Fruit fly (Drosophila melanogaster) whole organism, embryonic: ENCODE results near the gene CG11741.

Source experiments
- CG10366 ChIP-seq: fragments of 200-800 bp; sonication (Bioruptor generic); IDR thresholded peaks from 2 replicates; pipeline ENCODE4 v1.3.6; 2022; ENCODE audit warnings: missing biosample characterization, missing genetic modification characterization
- CG10654 ChIP-seq: fragments of 200-800 bp; sonication (Bioruptor generic); optimal IDR thresholded peaks from 2 replicates; lab custom pipeline; 2016; ENCODE audit warnings: missing biosample characterization, missing genetic modification characterization
- CG11085 ChIP-seq: fragments of 200-800 bp; sonication (Bioruptor generic); IDR thresholded peaks from 2 replicates; pipeline ENCODE4 v1.3.6; 2022; ENCODE audit warnings: missing biosample characterization, missing genetic modification characterization
- CG11560 ChIP-seq: fragments of 200-800 bp; sonication (Bioruptor generic); IDR thresholded peaks from 3 replicates; pipeline ENCODE4 v1.3.6; 2022; ENCODE audit warnings: missing biosample characterization, missing genetic modification characterization
- CG12155 ChIP-seq: fragments of 200-800 bp; sonication (Bioruptor generic); optimal IDR thresholded peaks from 3 replicates; lab custom pipeline; 2016; ENCODE audit warnings: missing biosample characterization, missing genetic modification characterization
- CG12942 ChIP-seq: fragments of 200-800 bp; sonication (Bioruptor generic); optimal IDR thresholded peaks from 3 replicates; lab custom pipeline; 2016; ENCODE audit warnings: missing biosample characterization, missing genetic modification characterization
- CG13287 ChIP-seq: fragments of 200-800 bp; sonication (Bioruptor generic); IDR thresholded peaks from 2 replicates; pipeline ENCODE4 v1.3.6; 2022; ENCODE audit warnings: missing biosample characterization, missing genetic modification characterization; ENCODE audit not compliant: partially characterized antibody
- CG13424 ChIP-seq: fragments of 200-800 bp; sonication (Bioruptor generic); optimal IDR thresholded peaks from 2 replicates; lab custom pipeline; 2019; ENCODE audit warnings: missing biosample characterization, mild to moderate bottlenecking, missing genetic modification characterization, moderate library complexity
- CG1603 ChIP-seq: fragments of 200-800 bp; sonication (Bioruptor generic); optimal IDR thresholded peaks from 2 replicates; lab custom pipeline; 2019; ENCODE audit warnings: missing biosample characterization, mild to moderate bottlenecking, missing genetic modification characterization, moderate library complexity
- CG2120 ChIP-seq: fragments of 200-800 bp; sonication (Bioruptor generic); optimal IDR thresholded peaks from 3 replicates; lab custom pipeline; 2016; ENCODE audit warnings: missing biosample characterization, missing genetic modification characterization
- CG30403 ChIP-seq: fragments of 200-800 bp; sonication (Bioruptor generic); optimal IDR thresholded peaks from 3 replicates; lab custom pipeline; 2016; ENCODE audit warnings: missing biosample characterization, missing genetic modification characterization
- CG32532 ChIP-seq: fragments of 200-800 bp; sonication (Bioruptor generic); IDR thresholded peaks from 2 replicates; pipeline ENCODE4 v1.3.6; 2022; ENCODE audit warnings: missing biosample characterization, missing genetic modification characterization
- CG3407 ChIP-seq: fragments of 200-800 bp; sonication (Bioruptor generic); optimal IDR thresholded peaks from 2 replicates; lab custom pipeline; 2018; ENCODE audit warnings: missing biosample characterization, mild to moderate bottlenecking, missing genetic modification characterization
- CG3847 ChIP-seq: fragments of 200-800 bp; sonication (Bioruptor generic); IDR thresholded peaks from 2 replicates; pipeline ENCODE4 v1.3.6; 2022; ENCODE audit warnings: missing biosample characterization, missing genetic modification characterization
- CG4282 ChIP-seq: fragments of 200-800 bp; sonication (Bioruptor generic); optimal IDR thresholded peaks from 2 replicates; lab custom pipeline; 2016; ENCODE audit warnings: missing biosample characterization, missing genetic modification characterization
- CG4404 ChIP-seq: fragments of 200-800 bp; sonication (Bioruptor generic); IDR thresholded peaks from 2 replicates; pipeline ENCODE4 v1.3.6; 2022; ENCODE audit warnings: missing biosample characterization, missing genetic modification characterization
- CG5245 ChIP-seq: fragments of 200-800 bp; sonication (Bioruptor generic); optimal IDR thresholded peaks from 3 replicates; lab custom pipeline; 2016; ENCODE audit warnings: missing biosample characterization, missing genetic modification characterization
- CG7357 ChIP-seq: fragments of 200-800 bp; sonication (Bioruptor generic); IDR thresholded peaks from 3 replicates; pipeline ENCODE4 v1.3.6; 2022; ENCODE audit warnings: missing biosample characterization, missing genetic modification characterization
- CG7786 ChIP-seq: fragments of 200-800 bp; sonication (Bioruptor generic); optimal IDR thresholded peaks from 2 replicates; lab custom pipeline; 2016; ENCODE audit warnings: missing biosample characterization, missing genetic modification characterization
- CG9797 ChIP-seq: fragments of 200-800 bp; sonication (Bioruptor generic); optimal IDR thresholded peaks from 3 replicates; lab custom pipeline; 2018; ENCODE audit warnings: missing biosample characterization, mild to moderate bottlenecking, missing genetic modification characterization
- CTCF ChIP-seq: fragments of 200-800 bp; sonication (Bioruptor generic); optimal IDR thresholded peaks from 2 replicates; lab custom pipeline; 2017; ENCODE audit warnings: missing biosample characterization, mild to moderate bottlenecking, missing genetic modification characterization, moderate library complexity
- Camta ChIP-seq: fragments of 200-800 bp; sonication (Bioruptor generic); optimal IDR thresholded peaks from 2 replicates; lab custom pipeline; 2016; ENCODE audit warnings: missing biosample characterization, missing genetic modification characterization
- CoRest ChIP-seq: fragments of 200-800 bp; sonication (Bioruptor generic); optimal IDR thresholded peaks from 3 replicates; lab custom pipeline; 2018; ENCODE audit warnings: missing biosample characterization, mild to moderate bottlenecking, missing genetic modification characterization, moderate library complexity
- D19B ChIP-seq: fragments of 200-800 bp; sonication (Bioruptor generic); optimal IDR thresholded peaks from 2 replicates; lab custom pipeline; 2017; ENCODE audit warnings: missing biosample characterization, mild to moderate bottlenecking, missing genetic modification characterization
- Dek ChIP-seq: fragments of 200-800 bp; sonication (Bioruptor generic); optimal IDR thresholded peaks from 3 replicates; lab custom pipeline; 2019; ENCODE audit warnings: missing biosample characterization, mild to moderate bottlenecking, missing genetic modification characterization, moderate library complexity
- Dip3 ChIP-seq: fragments of 200-800 bp; sonication (Bioruptor generic); optimal IDR thresholded peaks from 3 replicates; lab custom pipeline; 2016; ENCODE audit warnings: missing biosample characterization, missing genetic modification characterization
- E2f2 ChIP-seq: fragments of 200-800 bp; sonication (Bioruptor generic); IDR thresholded peaks from 2 replicates; pipeline ENCODE4 v1.3.6; 2022; ENCODE audit warnings: missing biosample characterization, missing genetic modification characterization
- Elba2 ChIP-seq: fragments of 200-800 bp; sonication (Bioruptor generic); optimal IDR thresholded peaks from 3 replicates; lab custom pipeline; 2016; ENCODE audit warnings: missing biosample characterization, missing genetic modification characterization
- Gug ChIP-seq: fragments of 200-800 bp; sonication (Bioruptor generic); IDR thresholded peaks from 4 replicates; pipeline ENCODE4 v1.3.6; 2022; ENCODE audit warnings: missing biosample characterization, missing genetic modification characterization
- HmgZ ChIP-seq: fragments of 200-800 bp; sonication (Bioruptor generic); optimal IDR thresholded peaks from 2 replicates; lab custom pipeline; 2018; ENCODE audit warnings: missing biosample characterization, mild to moderate bottlenecking, missing genetic modification characterization
- Hmx ChIP-seq: fragments of 200-800 bp; sonication (Bioruptor generic); optimal IDR thresholded peaks from 2 replicates; lab custom pipeline; 2016; ENCODE audit warnings: missing biosample characterization, missing genetic modification characterization
- Hr3 ChIP-seq: fragments of 200-800 bp; sonication (Bioruptor generic); optimal IDR thresholded peaks from 3 replicates; lab custom pipeline; 2016; ENCODE audit warnings: missing biosample characterization, missing genetic modification characterization
- Hr51 ChIP-seq, 2 experiments: fragments of 200-800 bp; sonication (Bioruptor generic); optimal IDR thresholded peaks; 2 replicates in 1 of 2; 3 replicates in 1 of 2; lab custom pipeline; 2016 to 2018; ENCODE audit warnings: missing biosample characterization in 2 of 2, missing genetic modification characterization in 2 of 2, mild to moderate bottlenecking in 1 of 2, moderate library complexity in 1 of 2
- Hsf ChIP-seq: fragments of 200-800 bp; sonication (Bioruptor generic); optimal IDR thresholded peaks from 3 replicates; lab custom pipeline; 2016; ENCODE audit warnings: missing biosample characterization, missing genetic modification characterization
- MBD-R2 ChIP-seq: fragments of 200-800 bp; sonication (Bioruptor generic); IDR thresholded peaks from 2 replicates; pipeline ENCODE4 v1.3.6; 2022; ENCODE audit warnings: missing biosample characterization, missing genetic modification characterization
- NC2β ChIP-seq: fragments of 200-800 bp; sonication (Bioruptor generic); optimal IDR thresholded peaks from 2 replicates; lab custom pipeline; 2016; ENCODE audit warnings: missing biosample characterization, missing genetic modification characterization
- PHDP ChIP-seq: fragments of 200-800 bp; sonication (Bioruptor generic); optimal IDR thresholded peaks from 3 replicates; lab custom pipeline; 2018; ENCODE audit warnings: missing biosample characterization, mild to moderate bottlenecking, missing genetic modification characterization, moderate library complexity
- Poxn ChIP-seq: fragments of 200-800 bp; sonication (Bioruptor generic); IDR thresholded peaks from 2 replicates; pipeline ENCODE4 v1.3.6; 2022; ENCODE audit warnings: missing biosample characterization, missing genetic modification characterization
- Side ChIP-seq: fragments of 200-800 bp; sonication (Bioruptor generic); optimal IDR thresholded peaks from 2 replicates; lab custom pipeline; 2016; ENCODE audit warnings: missing biosample characterization, missing genetic modification characterization
- Sin3A ChIP-seq: fragments of >200 bp; optimal IDR thresholded peaks from 2 replicates; lab custom pipeline; 2018
- ase ChIP-seq: fragments of 200-800 bp; sonication (Bioruptor generic); IDR thresholded peaks from 3 replicates; pipeline ENCODE4 v1.3.6; 2022; ENCODE audit warnings: missing biosample characterization, missing genetic modification characterization
- dpn ChIP-seq, 2 experiments: fragments of 200-800 bp; sonication (Bioruptor generic); optimal IDR thresholded peaks; 3 replicates each; lab custom pipeline; 2016; ENCODE audit warnings: missing biosample characterization in 2 of 2, missing genetic modification characterization in 2 of 2
- emc ChIP-seq: fragments of 200-800 bp; sonication (Bioruptor generic); optimal IDR thresholded peaks from 2 replicates; lab custom pipeline; 2016; ENCODE audit warnings: missing biosample characterization, missing genetic modification characterization
- eve ChIP-seq, 2 experiments: fragments of >200 bp; optimal IDR thresholded peaks; 2 replicates each; lab custom pipeline; 2017; ENCODE audit warnings: missing biosample characterization in 2 of 2, missing genetic modification characterization in 2 of 2
- eyg ChIP-seq: fragments of 200-800 bp; sonication (Bioruptor generic); optimal IDR thresholded peaks from 3 replicates; lab custom pipeline; 2016; ENCODE audit warnings: missing biosample characterization, missing genetic modification characterization
- knrl ChIP-seq: fragments of 200-800 bp; sonication (Bioruptor generic); IDR thresholded peaks from 3 replicates; pipeline ENCODE4 v1.3.6; 2022; ENCODE audit warnings: missing biosample characterization, missing genetic modification characterization; ENCODE audit not compliant: partially characterized antibody
- mirr ChIP-seq: fragments of 200-800 bp; sonication (Bioruptor generic); optimal IDR thresholded peaks from 3 replicates; lab custom pipeline; 2018; ENCODE audit warnings: missing biosample characterization, mild to moderate bottlenecking, missing genetic modification characterization
- nerfin-1 ChIP-seq: fragments of 200-800 bp; sonication (Bioruptor generic); optimal IDR thresholded peaks from 3 replicates; lab custom pipeline; 2019; ENCODE audit warnings: missing biosample characterization, mild to moderate bottlenecking, missing genetic modification characterization, moderate library complexity
- pho ChIP-seq: fragments of 200-800 bp; sonication (Bioruptor generic); optimal IDR thresholded peaks from 2 replicates; lab custom pipeline; 2016; ENCODE audit warnings: missing biosample characterization, missing genetic modification characterization
- slp2 ChIP-seq: fragments of 200-800 bp; sonication (Bioruptor generic); optimal IDR thresholded peaks from 2 replicates; lab custom pipeline; 2016; ENCODE audit warnings: missing biosample characterization, missing genetic modification characterization
- sug ChIP-seq: fragments of 200-800 bp; optimal IDR thresholded peaks from 2 replicates; lab custom pipeline; 2019; ENCODE audit warnings: missing biosample characterization, mild to moderate bottlenecking, missing genetic modification characterization, moderate library complexity
- tio ChIP-seq: fragments of 200-800 bp; sonication (Bioruptor generic); optimal IDR thresholded peaks from 2 replicates; lab custom pipeline; 2017; ENCODE audit warnings: missing biosample characterization, missing genetic modification characterization, inconsistent platforms
- zfh1 ChIP-seq: fragments of 200-800 bp; sonication (Bioruptor generic); IDR thresholded peaks from 3 replicates; pipeline ENCODE4 v1.3.6; 2022; ENCODE audit warnings: missing biosample characterization, missing genetic modification characterization

Gene CG11741

dm6 chr3R:8563774-8564173, 35.1 kb upstream of the CG11741 start, which contains the start of gene Cenp-C:
Cenp-C (plus strand) TSS chr3R:8564105.
- TF ChIP-seq Hr51 (GFP tag; optimal IDR thresholded peaks at IDR 0.05; lab: Kevin White, UChicago), result peak in 1 of 2 experiments; percentile 18
- no peak for TF ChIP-seq CG5245
- no peak for TF ChIP-seq D19B (GFP tag; lab: Kevin White, UChicago)
- peak; percentile 18; the same call in 2 of the 4 replicates for TF ChIP-seq Gug (GFP tag; lab: Robert Waterston, UW)
- TF ChIP-seq Hsf, result peak; percentile 29
- peak; percentile 22 for TF ChIP-seq CG10654
- no peak for TF ChIP-seq sug (tag; lab: Kevin White, UChicago)
- peak; percentile 35 for TF ChIP-seq pho (GFP tag; lab: Kevin White, UChicago)
- TF ChIP-seq eyg (GFP tag; lab: Kevin White, UChicago), result no peak
- TF ChIP-seq CG4282 (GFP tag; lab: Kevin White, UChicago), result no peak
- no peak for TF ChIP-seq mirr (GFP tag; lab: Kevin White, UChicago)
- TF ChIP-seq CG3407 (GFP tag; lab: Kevin White, UChicago), result no peak
- peak; percentile 17 for TF ChIP-seq Hr3
- peak; percentile 23 for TF ChIP-seq Camta (GFP tag; lab: Kevin White, UChicago)
- peak; percentile 32 for TF ChIP-seq CG13424 (tag; lab: Kevin White, UChicago)
- TF ChIP-seq CG3847 (GFP tag; lab: Robert Waterston, UW), result peak; percentile 81
- TF ChIP-seq emc (GFP tag; lab: Kevin White, UChicago), result no peak
- TF ChIP-seq CoRest, result peak; percentile 56
- peak; percentile 62 for TF ChIP-seq CG2120 (GFP tag; lab: Kevin White, UChicago)
- TF ChIP-seq knrl, result peak; percentile 56
- TF ChIP-seq CG9797 (GFP tag; lab: Kevin White, UChicago), result peak; percentile 77
- TF ChIP-seq PHDP, result no peak
- peak; percentile 46 for TF ChIP-seq CG32532 (GFP tag; lab: Robert Waterston, UW)
- peak; percentile 33 for TF ChIP-seq CG1603
- TF ChIP-seq Hmx (GFP tag; lab: Kevin White, UChicago), result no peak
- no peak for TF ChIP-seq nerfin-1 (tag; lab: Kevin White, UChicago)
- 0 out of 3 replicates have a peak, but pooled peaks have one; percentile 25 for TF ChIP-seq zfh1 (GFP tag; lab: Robert Waterston, UW)
- no peak for TF ChIP-seq CG11560 (tag; lab: Robert Waterston, UW)
- peak; percentile 7 for TF ChIP-seq slp2 (GFP tag; lab: Kevin White, UChicago)
- peak; percentile 83 for TF ChIP-seq E2f2 (GFP tag; lab: Robert Waterston, UW)
- TF ChIP-seq Dek (tag; lab: Kevin White, UChicago), result no peak
- TF ChIP-seq CG30403 (GFP tag; lab: Kevin White, UChicago), result peak; percentile 52
- peak; percentile 20 for TF ChIP-seq CG7786
- TF ChIP-seq tio, result no peak
- TF ChIP-seq NC2β (GFP tag; lab: Kevin White, UChicago), result peak; percentile 42
- peak; percentile 17 for TF ChIP-seq CTCF
- TF ChIP-seq Poxn (GFP tag; lab: Robert Waterston, UW), result no peak
- TF ChIP-seq CG13287 (GFP tag; lab: Robert Waterston, UW), result peak; percentile 46
- no peak for TF ChIP-seq CG4404 (GFP tag; lab: Robert Waterston, UW)
- TF ChIP-seq ase (GFP tag; lab: Robert Waterston, UW), result no peak
- TF ChIP-seq dpn (GFP tag; optimal IDR thresholded peaks at IDR 0.05; lab: Kevin White, UChicago), result peak; percentile 14 to 30
- peak; percentile 84 for TF ChIP-seq Sin3A (lab: Kevin White, UChicago)
- TF ChIP-seq CG12155, result peak; percentile 32
- peak; percentile 72 for TF ChIP-seq Elba2 (GFP tag; lab: Kevin White, UChicago)
- TF ChIP-seq CG7357 (GFP tag; lab: Robert Waterston, UW), result no peak
- TF ChIP-seq eve (GFP tag; optimal IDR thresholded peaks at IDR 0.05; lab: Kevin White, UChicago), result no peak
- TF ChIP-seq MBD-R2 (GFP tag; lab: Robert Waterston, UW), result peak; percentile 80
- TF ChIP-seq Side (GFP tag; lab: Kevin White, UChicago), result peak; percentile 32
- peak; percentile 44 for TF ChIP-seq Dip3 (GFP tag; lab: Kevin White, UChicago)
- TF ChIP-seq HmgZ (tag; lab: Kevin White, UChicago), result no peak
- TF ChIP-seq CG10366 (GFP tag; lab: Robert Waterston, UW), result 0 out of 2 replicates have a peak, but pooled peaks have one; percentile 22
- TF ChIP-seq CG12942 (GFP tag; lab: Kevin White, UChicago), result peak; percentile 25
- no peak for TF ChIP-seq CG11085
